Fruit fly (Drosophila melanogaster): ENCODE measurements around the gene Cip4.

DNA sequence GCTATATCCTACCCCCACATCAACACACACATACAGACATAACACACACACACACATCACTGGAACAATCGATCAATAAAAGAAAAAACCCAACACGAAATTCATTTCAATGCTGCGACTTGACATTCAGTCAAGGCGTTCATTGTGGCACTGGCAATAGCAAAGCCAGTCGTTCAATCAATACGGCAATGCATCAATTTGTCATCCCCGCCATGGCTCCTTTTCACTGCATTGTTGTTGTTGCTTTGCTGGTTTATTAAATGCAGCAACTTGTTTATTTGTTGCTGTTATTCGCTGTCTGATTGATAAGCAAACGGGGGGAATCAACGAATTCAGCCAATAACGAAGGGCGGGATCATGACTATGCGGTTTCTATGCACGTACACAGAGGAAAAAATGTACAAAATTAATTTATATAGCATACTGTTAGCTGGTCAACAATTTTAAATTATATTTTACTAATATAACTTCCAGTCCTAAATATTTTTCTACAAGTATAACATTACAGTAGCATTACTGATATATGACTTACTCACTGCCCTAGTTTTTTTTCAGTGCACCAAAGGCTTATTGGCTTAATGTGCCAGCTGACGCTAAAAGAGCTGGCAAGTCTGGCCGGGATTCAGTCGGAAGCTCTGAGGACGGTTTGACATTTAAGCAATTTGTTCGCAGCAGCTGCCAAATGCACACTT, 11.9 kb upstream of the Cip4 start:
- TF ChIP-seq psq (optimal IDR thresholded peaks at IDR 0.05) (no peak), insv (optimal IDR thresholded peaks at IDR 0.05) (no peak), h (optimal IDR thresholded peaks at IDR 0.05) (no peak)

All from Kc167 (cell line).